Worm (Caenorhabditis elegans) whole organism, midembryonic: ENCODE measurements around the gene nhr-30.

Experiments used
- T22C8.4 ChIP-seq: fragments of 200-800 bp; sonication (Bioruptor generic); IDR thresholded peaks from 2 replicates; pipeline ENCODE4 v1.3.6; 2022; ENCODE audit warnings: missing genetic modification characterization, missing compliant biosample characterization
- cog-1 ChIP-seq: sonication (generic microtip); optimal IDR thresholded peaks from 2 replicates; lab custom pipeline; 2016; ENCODE audit warnings: missing genetic modification characterization, missing compliant biosample characterization
- flt-1 ChIP-seq: fragments of 200-800 bp; sonication (Bioruptor generic); IDR thresholded peaks from 2 replicates; pipeline ENCODE4 v1.3.6; 2022; ENCODE audit warnings: missing genetic modification characterization, missing compliant biosample characterization
- klf-2 ChIP-seq: fragments of 200-800 bp; sonication (Bioruptor generic); conservative IDR thresholded peaks from 2 replicates; pipeline ENCODE4 v1.3.6; 2022; ENCODE audit warnings: missing genetic modification reagents, missing genetic modification characterization, missing compliant biosample characterization
- med-1 ChIP-seq: sonication (generic microtip); optimal IDR thresholded peaks from 2 replicates; lab custom pipeline; 2017; ENCODE audit warnings: missing genetic modification characterization, mild to moderate bottlenecking, missing compliant biosample characterization, antibody characterized with exemption, missing genetic modification reagents; ENCODE audit not compliant: insufficient read depth
- ref-1 ChIP-seq: fragments of 200-800 bp; sonication (Bioruptor generic); conservative IDR thresholded peaks from 2 replicates; pipeline ENCODE4 v1.3.6; 2022; ENCODE audit warnings: missing genetic modification reagents, missing genetic modification characterization, missing compliant biosample characterization
- tab-1 ChIP-seq: fragments of 200-800 bp; sonication (Bioruptor generic); IDR thresholded peaks from 2 replicates; pipeline ENCODE4 v1.3.6; 2022; ENCODE audit warnings: missing genetic modification characterization, missing compliant biosample characterization
- ztf-23 ChIP-seq: fragments of 200-800 bp; sonication (Bioruptor generic); IDR thresholded peaks from 2 replicates; pipeline ENCODE4 v1.3.6; 2022; ENCODE audit warnings: missing genetic modification reagents, missing genetic modification characterization, missing compliant biosample characterization
- ztf-29 ChIP-seq: fragments of 200-800 bp; sonication (Bioruptor generic); IDR thresholded peaks from 2 replicates; pipeline ENCODE4 v1.3.6; 2022; ENCODE audit warnings: missing genetic modification reagents, missing genetic modification characterization, missing compliant biosample characterization

Gene nhr-30

DNA sequence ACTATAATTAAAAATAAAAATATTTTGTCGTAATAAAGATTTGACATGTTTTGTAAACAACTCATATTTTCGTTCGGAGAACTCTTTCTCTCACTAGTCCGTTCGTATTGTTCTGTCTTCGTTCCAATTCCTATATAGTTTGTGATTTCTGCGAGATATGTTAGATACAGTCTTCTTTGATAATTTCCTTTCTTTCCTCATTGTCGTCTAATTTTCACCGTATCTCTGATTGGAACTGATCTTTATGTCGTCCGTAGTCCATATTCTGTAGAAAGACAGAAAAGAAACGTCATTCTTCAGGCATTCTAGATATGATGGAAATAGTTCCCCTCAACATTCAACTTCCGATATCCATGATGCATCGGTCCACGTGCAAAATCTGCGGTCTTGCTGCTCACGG, at the start of gene nhr-30:
TSS of gene nhr-30 (plus strand) at position 301 of the 400 bp plus-strand sequence.
- TF ChIP-seq ref-1 (GFP tag; lab: Robert Waterston, UW): no peak
- TF ChIP-seq ztf-29 (GFP tag; lab: Robert Waterston, UW): no peak
- TF ChIP-seq cog-1 (tag; lab: Kevin White, UChicago): no peak
- no peak for TF ChIP-seq ztf-23 (GFP tag; lab: Robert Waterston, UW)
- TF ChIP-seq med-1: no peak
- no peak for TF ChIP-seq T22C8.4 (GFP tag; lab: Robert Waterston, UW)
- no peak for TF ChIP-seq klf-2
- no peak for TF ChIP-seq flt-1
- no peak for TF ChIP-seq tab-1 (GFP tag; lab: Robert Waterston, UW)

DNA sequence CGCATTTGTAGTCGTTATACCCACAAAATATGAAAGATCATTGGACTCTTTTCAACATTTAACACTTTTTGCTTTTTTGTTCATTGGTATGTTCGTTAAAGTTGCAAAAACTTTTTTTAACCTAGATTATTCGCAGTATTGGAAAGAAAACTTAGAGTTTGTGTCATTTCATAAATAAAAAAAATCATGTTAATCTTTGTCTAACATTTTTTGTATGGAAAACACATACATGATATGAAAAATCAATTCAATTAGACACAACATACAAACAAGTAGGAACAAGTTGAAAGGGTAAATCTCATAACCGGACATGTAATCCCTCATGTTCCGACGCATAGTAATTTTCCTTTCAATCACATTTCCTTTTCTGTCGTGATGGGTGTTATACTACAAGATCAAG, 43.8 kb upstream of the nhr-30 start, which contains the start of gene F59E11.2:
TSS of gene F59E11.2 (plus strand) at position 301 of the 400 bp plus-strand sequence.
- TF ChIP-seq flt-1 (no peak), ztf-23 (GFP tag; lab: Robert Waterston, UW) (no peak), klf-2 (no peak), tab-1 (GFP tag; lab: Robert Waterston, UW) (no peak), med-1 (no peak), T22C8.4 (GFP tag; lab: Robert Waterston, UW) (no peak), ref-1 (GFP tag; lab: Robert Waterston, UW) (no peak), cog-1 (tag; lab: Kevin White, UChicago) (no peak), ztf-29 (GFP tag; lab: Robert Waterston, UW) (no peak)

DNA sequence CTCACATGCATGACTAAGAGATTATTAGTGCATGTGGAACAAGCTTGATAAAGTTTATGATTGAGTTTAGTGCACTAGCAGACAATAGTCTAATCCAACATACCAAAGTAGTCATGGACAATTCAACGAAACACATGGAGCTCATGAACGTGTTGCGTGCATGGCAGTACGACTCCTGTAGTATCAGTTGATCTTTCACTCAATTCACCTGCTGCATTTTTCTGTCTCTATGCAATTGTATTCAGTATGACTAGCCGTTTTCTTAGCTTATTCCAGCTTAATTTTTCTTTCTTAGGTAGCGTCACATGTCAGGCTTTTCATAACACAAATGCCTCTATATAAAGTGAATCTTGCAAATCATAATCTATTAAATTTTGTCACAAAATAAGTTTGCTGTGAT, 41.7 kb upstream of the nhr-30 start, which contains the start of gene srx-1:
TSS of gene srx-1 (plus strand) at position 382 of the 400 bp plus-strand sequence.
- TF ChIP-seq ref-1 (GFP tag; lab: Robert Waterston, UW): no peak

DNA sequence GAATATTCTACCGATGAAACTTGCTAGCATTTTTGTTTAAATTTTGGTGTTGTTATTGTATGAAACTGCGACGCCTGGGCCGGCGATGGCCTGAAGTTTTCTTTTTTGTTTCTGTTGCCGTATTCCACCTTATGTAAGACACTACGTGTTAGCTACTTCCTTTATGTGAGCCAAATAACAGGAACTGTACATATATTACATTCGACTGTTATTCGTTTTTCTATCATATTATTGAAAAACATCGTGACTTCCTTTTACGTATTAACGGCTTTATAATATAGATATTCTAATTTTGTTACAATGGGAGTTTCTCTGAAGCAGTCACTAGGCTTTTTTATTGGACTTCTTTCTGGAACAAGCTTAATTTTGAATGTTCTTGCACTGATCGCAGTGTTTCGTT, 39.7 kb upstream of the nhr-30 start, which contains the start of gene srx-3:
TSS of gene srx-3 (plus strand) at position 301 of the 400 bp plus-strand sequence.
- no peak for TF ChIP-seq ref-1 (GFP tag; lab: Robert Waterston, UW)
- no peak for TF ChIP-seq ztf-23 (GFP tag; lab: Robert Waterston, UW)
- TF ChIP-seq tab-1 (GFP tag; lab: Robert Waterston, UW): no peak
- TF ChIP-seq T22C8.4 (GFP tag; lab: Robert Waterston, UW): no peak

DNA sequence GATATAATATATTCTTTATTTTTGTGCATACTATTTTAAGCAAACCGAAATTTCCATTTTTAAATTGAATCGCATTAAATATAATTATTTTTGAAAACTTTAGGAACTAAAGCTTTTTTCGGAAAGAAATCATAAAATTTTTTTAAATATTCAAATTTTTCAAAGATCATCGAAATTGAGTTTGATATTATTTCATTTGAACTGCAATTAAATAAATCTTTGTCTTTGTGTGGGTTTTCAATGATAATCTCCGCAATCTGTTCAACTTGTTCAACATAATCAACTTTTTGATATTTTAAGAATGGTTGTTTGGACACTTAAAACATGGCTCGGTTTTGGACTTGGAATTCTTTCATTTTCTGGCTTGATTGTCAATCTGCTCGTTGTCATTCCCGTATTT, 35.8 kb upstream of the nhr-30 start, which contains the start of gene srx-2:
TSS of gene srx-2 (plus strand) at position 301 of the 400 bp plus-strand sequence.
- TF ChIP-seq ztf-23 (GFP tag; lab: Robert Waterston, UW) (no peak), klf-2 (no peak), ztf-29 (GFP tag; lab: Robert Waterston, UW) (no peak), tab-1 (GFP tag; lab: Robert Waterston, UW) (no peak), T22C8.4 (GFP tag; lab: Robert Waterston, UW) (no peak), ref-1 (GFP tag; lab: Robert Waterston, UW) (no peak), cog-1 (tag; lab: Kevin White, UChicago) (no peak), med-1 (no peak), flt-1 (no peak)

DNA sequence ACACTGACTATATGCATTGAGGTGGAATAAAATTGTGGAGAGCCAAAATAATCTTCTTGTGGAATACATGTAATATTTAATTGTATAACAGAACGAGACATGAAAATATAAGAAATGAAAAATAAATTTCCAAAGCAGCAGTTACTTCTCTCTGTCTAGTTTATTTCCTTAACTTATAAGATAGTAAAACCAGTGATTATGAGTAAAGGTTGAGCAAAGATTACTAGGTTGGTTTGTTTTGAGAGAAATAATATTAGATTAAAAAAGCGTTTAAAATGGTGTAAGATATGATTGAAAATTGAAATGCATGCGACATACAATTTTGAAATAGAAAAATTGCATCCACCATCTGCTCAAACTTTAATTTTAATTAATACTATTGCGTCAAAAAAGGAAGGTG, 31.2 kb upstream of the nhr-30 start, which contains the start of gene srh-201:
TSS of gene srh-201 (minus strand) at position 101 of the 400 bp plus-strand sequence.
- no peak for TF ChIP-seq T22C8.4 (GFP tag; lab: Robert Waterston, UW)
- TF ChIP-seq klf-2: no peak
- TF ChIP-seq tab-1 (GFP tag; lab: Robert Waterston, UW): no peak
- TF ChIP-seq ztf-23 (GFP tag; lab: Robert Waterston, UW): no peak
- no peak for TF ChIP-seq med-1

DNA sequence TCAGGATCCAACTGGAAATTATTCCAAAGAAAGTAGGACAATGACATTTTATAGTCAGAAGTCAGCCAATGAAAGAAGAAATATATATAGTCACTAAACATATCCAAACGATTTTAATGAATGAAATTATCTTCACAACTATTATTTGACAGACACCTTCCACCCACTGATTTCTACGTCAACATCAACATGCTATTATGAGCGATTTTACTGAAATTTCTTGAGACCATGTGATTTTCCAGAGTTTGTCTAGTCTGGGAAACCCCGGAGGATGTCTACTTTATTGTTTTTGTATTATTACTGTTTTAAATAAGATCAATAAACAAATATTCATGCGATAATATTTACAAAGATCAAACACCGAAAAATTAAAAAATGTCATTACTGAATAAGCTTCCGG, 29.4 kb upstream of the nhr-30 start, which contains the start of gene srt-18:
TSS of gene srt-18 (minus strand) at position 101 of the 400 bp plus-strand sequence.
- TF ChIP-seq klf-2 (no peak), med-1 (no peak), flt-1 (no peak), cog-1 (tag; lab: Kevin White, UChicago) (no peak), ztf-29 (GFP tag; lab: Robert Waterston, UW) (no peak), ztf-23 (GFP tag; lab: Robert Waterston, UW) (no peak), tab-1 (GFP tag; lab: Robert Waterston, UW) (no peak), T22C8.4 (GFP tag; lab: Robert Waterston, UW) (no peak), ref-1 (GFP tag; lab: Robert Waterston, UW) (no peak)

DNA sequence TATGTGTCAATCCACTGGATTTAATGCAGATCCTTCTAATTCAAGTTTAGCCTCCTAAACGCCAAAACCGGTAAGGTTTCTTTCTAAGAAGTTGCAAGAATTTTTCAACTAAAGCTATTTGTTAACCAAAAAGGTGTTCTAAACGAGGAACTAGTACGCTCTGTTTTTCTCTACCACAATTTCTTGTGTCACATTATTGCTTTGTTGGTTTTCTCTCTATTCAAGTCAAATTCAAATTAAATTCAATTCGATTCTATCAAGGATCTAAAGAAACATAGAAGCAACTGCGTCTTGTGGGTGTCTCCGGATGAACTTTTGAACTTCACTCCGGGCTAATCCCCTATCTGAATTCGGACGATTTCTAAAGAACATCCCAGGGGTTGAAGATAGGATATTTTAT, 28.5 kb upstream of the nhr-30 start, which contains the start of gene oac-40:
TSS of gene oac-40 (plus strand) at position 301 of the 400 bp plus-strand sequence.
- TF ChIP-seq tab-1 (GFP tag; lab: Robert Waterston, UW) (no peak), med-1 (no peak), cog-1 (tag; lab: Kevin White, UChicago) (no peak), ztf-29 (GFP tag; lab: Robert Waterston, UW) (no peak), flt-1 (no peak), ztf-23 (GFP tag; lab: Robert Waterston, UW) (no peak), T22C8.4 (GFP tag; lab: Robert Waterston, UW) (no peak), ref-1 (GFP tag; lab: Robert Waterston, UW) (no peak), klf-2 (no peak)

DNA sequence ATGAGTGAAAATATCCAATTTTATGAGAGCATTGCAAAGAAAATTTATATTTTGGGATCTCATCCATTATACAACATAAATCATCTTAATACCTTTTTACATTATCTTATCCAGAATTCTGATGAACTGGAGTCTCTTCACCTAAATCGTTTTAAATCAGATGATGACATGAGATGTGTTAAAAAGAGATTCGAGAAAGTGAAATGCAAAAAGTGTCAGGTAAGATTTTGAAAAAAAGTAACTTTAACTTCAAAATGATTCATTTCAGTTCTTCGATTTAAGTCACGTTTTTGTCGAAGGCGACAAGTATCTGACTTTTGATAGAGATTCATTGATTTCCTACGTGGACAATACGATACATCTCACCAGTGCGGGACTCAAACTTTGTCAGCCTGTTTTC, 26.1 kb upstream of the nhr-30 start:
- TF ChIP-seq ref-1 (GFP tag; lab: Robert Waterston, UW) (no peak), flt-1 (no peak), tab-1 (GFP tag; lab: Robert Waterston, UW) (no peak)

DNA sequence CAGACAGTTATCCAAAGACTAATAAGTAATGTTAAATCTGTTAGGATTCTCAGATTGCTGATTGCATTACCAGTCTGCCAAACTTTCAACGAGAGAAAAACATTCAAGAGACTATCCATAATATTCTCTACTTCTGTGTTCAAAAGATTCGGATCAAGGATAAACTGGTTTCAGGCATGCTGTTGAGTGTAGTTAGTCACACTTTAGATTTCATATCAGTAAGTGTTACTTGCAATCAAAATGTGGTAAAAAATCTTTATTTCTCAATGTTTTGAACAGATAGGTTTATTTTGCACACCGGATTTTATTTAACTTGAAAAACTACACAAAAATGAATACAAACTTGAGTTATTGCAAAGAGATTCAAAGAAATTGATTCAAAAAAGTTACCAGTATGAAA, 22.9 kb upstream of the nhr-30 start, which contains the start of gene oac-41:
TSS of gene oac-41 (minus strand) at position 101 of the 400 bp plus-strand sequence.
- TF ChIP-seq med-1 (no peak), ztf-23 (GFP tag; lab: Robert Waterston, UW) (no peak), ref-1 (GFP tag; lab: Robert Waterston, UW) (no peak), flt-1 (no peak)

DNA sequence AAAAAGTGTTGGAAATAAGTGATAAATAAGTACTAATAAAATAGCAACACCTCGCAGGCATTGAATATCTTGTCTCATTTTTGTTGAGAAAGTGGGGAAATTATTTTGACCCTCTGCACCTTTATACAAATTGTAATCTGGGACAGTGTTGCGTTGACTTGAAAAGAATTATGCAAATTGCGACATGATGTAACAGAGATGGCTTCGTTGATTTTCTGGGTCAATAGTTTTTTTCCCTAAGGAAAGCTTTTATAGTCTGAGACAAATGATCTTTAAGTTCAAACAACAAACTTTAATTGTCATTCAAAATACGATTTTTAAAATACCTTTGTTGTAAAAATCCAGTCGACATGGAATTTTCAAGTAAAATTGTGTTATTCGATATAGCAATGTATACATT, 20.3 kb upstream of the nhr-30 start, which contains the start of gene bus-1:
TSS of gene bus-1 (minus strand) at position 101 of the 400 bp plus-strand sequence.
- no peak for TF ChIP-seq ref-1 (GFP tag; lab: Robert Waterston, UW)
- no peak for TF ChIP-seq ztf-29 (GFP tag; lab: Robert Waterston, UW)
- no peak for TF ChIP-seq cog-1 (tag; lab: Kevin White, UChicago)
- no peak for TF ChIP-seq med-1
- no peak for TF ChIP-seq ztf-23 (GFP tag; lab: Robert Waterston, UW)
- no peak for TF ChIP-seq T22C8.4 (GFP tag; lab: Robert Waterston, UW)
- TF ChIP-seq klf-2: no peak
- no peak for TF ChIP-seq flt-1
- TF ChIP-seq tab-1 (GFP tag; lab: Robert Waterston, UW): no peak
